Worm (Caenorhabditis elegans): ENCODE data around the gene R07B1.9.

DNA sequence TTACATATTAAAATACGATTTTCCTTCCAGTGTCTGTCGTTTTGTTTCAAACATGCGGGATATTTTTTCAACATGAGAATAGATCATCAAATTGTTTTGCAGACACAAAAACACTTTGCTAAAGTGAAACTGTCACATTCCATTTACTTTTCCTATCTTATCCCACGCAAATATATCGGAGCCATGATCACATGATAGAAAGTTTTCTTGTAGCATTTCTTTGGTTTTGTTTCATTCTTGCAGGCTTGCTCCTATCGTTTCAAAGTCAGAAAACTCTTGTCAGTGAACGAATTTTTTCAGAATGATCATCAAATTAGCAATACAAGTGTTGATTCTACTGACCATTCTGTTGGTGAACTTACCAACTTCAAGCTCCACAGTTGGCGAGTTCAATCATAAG lies 44.0 kb downstream of the R07B1.9 start, which contains the start of gene C17G1.2:
- no peak for TF ChIP-seq pqm-1 (tag; optimal IDR thresholded peaks at IDR 0.05)
- no peak for TF ChIP-seq nhr-28 (tag; optimal IDR thresholded peaks at IDR 0.05)
- TF ChIP-seq unc-62 (GFP tag; optimal IDR thresholded peaks at IDR 0.05) = no peak
- TF ChIP-seq nhr-76 (tag; optimal IDR thresholded peaks at IDR 0.05) = no peak
- no peak for TF ChIP-seq R02D3.7 (tag; optimal IDR thresholded peaks at IDR 0.05)
- no peak for TF ChIP-seq pha-4 (tag; optimal IDR thresholded peaks at IDR 0.05)
- TF ChIP-seq ZK546.5 (tag; optimal IDR thresholded peaks at IDR 0.05) = no peak
- no peak for TF ChIP-seq mdl-1 (tag; optimal IDR thresholded peaks at IDR 0.05)
- no peak for TF ChIP-seq nhr-11 (tag; optimal IDR thresholded peaks at IDR 0.05)
